Worm (Caenorhabditis elegans) whole organism, late embryonic: Measurements from ENCODE around the gene eif-3.G.

Experiments
- Y22D7AL.16 ChIP-seq: sonication (generic microtip); optimal IDR thresholded peaks from 2 replicates; lab custom pipeline; 2016; ENCODE audit warnings: missing genetic modification characterization, missing compliant biosample characterization
- ceh-34 ChIP-seq: sonication (generic microtip); optimal IDR thresholded peaks from 2 replicates; lab custom pipeline; 2016; ENCODE audit warnings: mild to moderate bottlenecking, missing genetic modification characterization, missing compliant biosample characterization
- dmd-4 ChIP-seq: sonication (generic microtip); optimal IDR thresholded peaks from 2 replicates; lab custom pipeline; 2016; ENCODE audit warnings: borderline replicate concordance, missing genetic modification characterization, missing compliant biosample characterization
- pqm-1 ChIP-seq: sonication (generic microtip); optimal IDR thresholded peaks from 2 replicates; lab custom pipeline; 2016; ENCODE audit warnings: missing genetic modification characterization, missing compliant biosample characterization
- ref-2 ChIP-seq: sonication (generic microtip); optimal IDR thresholded peaks from 2 replicates; lab custom pipeline; 2016; ENCODE audit warnings: missing genetic modification characterization, missing compliant biosample characterization
- tbx-2 ChIP-seq: sonication (generic microtip); optimal IDR thresholded peaks from 2 replicates; lab custom pipeline; 2016; ENCODE audit warnings: missing genetic modification characterization, missing compliant biosample characterization

DNA sequence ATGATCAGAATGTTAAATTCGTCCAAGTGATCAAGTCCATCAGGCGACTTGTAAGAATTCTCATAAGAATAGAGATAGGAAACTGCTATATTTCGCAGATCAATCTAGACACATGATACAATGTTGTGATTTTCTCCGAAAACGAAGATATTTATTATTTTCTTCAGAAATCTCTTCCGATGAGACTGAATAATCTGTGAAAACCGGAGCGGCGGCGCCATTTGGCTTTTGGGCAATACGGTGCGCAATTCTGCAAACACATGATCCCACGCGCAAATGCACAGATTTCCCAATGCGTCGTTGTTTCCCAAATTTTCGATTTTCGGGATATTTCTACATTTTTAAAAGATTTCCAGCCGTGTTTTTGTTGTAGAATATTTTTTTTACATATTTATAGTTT lies 391 bp upstream of the eif-3.G start:
- TF ChIP-seq ceh-34 (tag; lab: Kevin White, UChicago) (no peak), tbx-2 (tag; lab: Kevin White, UChicago) (peak; percentile 14), ref-2 (tag; lab: Kevin White, UChicago) (no peak), dmd-4 (tag; lab: Kevin White, UChicago) (no peak), Y22D7AL.16 (tag; lab: Kevin White, UChicago) (no peak), pqm-1 (tag; lab: Kevin White, UChicago) (no peak)
